Fruit fly (Drosophila melanogaster): ENCODE measurements around the gene Herc4.

DNA sequence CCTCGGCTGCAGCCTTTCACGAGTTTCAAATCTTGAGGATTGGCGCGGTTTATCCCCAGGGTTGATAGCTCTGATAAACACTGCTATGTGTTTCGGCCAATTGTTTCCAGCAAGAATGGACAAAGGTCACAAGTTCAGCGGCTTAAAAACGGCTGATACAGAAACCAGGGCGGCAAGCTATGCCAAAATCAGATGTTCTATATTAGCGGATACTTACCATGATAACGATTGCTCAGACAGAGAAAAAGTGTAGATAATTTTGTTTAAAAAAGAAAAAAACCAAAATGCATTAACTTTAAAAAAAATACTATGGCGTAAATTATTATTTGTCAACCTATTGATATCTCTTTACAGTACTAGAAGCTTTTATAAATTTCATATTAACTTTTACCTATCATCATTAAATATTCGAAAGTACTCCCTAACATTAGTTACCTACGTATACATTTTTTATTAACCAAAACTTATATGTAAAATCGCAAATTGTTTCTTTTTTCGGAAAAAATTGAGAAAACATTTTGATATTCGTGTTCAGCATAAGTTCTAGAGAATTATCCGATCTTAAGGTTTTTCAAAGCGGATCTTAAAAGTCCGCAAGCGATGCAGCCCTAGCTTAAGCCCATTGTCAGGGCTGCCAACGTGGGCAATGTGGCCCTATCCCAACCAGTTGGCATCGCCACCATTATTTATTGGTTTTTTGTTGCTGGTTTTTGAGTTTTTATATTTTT, at the start of gene Herc4, which contains the start of gene sturkopf:
- peak; percentile 83 for TF ChIP-seq CG7101 (tag; optimal IDR thresholded peaks at IDR 0.05)
- peak; percentile 72 for TF ChIP-seq CG7045 (GFP tag; optimal IDR thresholded peaks at IDR 0.05)
- TF ChIP-seq cic (GFP tag; optimal IDR thresholded peaks at IDR 0.05), result no peak
- peak; percentile 16 for TF ChIP-seq Clk (GFP tag; optimal IDR thresholded peaks at IDR 0.05)
- TF ChIP-seq Hr96 (GFP tag; optimal IDR thresholded peaks at IDR 0.05), result no peak

Data from whole organism, adult.